Fruit fly (Drosophila melanogaster) whole organism, pupa: ENCODE results near the gene tkv.

Experiments
- CG10348 ChIP-seq: fragments of 200-800 bp; sonication (Bioruptor generic); IDR thresholded peaks from 2 replicates; pipeline ENCODE4 v1.3.6; 2022; ENCODE audit warnings: missing biosample characterization, missing genetic modification characterization
- CG12605 ChIP-seq: fragments of 200-800 bp; sonication (Bioruptor generic); IDR thresholded peaks from 2 replicates; pipeline ENCODE4 v1.3.6; 2022; ENCODE audit warnings: missing biosample characterization, missing genetic modification characterization
- CG13204 ChIP-seq: fragments of 200-800 bp; sonication (Bioruptor generic); optimal IDR thresholded peaks from 2 replicates; lab custom pipeline; 2018; ENCODE audit warnings: missing biosample characterization, mild to moderate bottlenecking, missing genetic modification characterization, moderate library complexity
- CG14655 ChIP-seq: fragments of 200-800 bp; sonication (Bioruptor generic); optimal IDR thresholded peaks from 3 replicates; lab custom pipeline; 2017; ENCODE audit warnings: mild to moderate bottlenecking, missing biosample characterization, missing genetic modification reagents, missing genetic modification characterization
- CG15710 ChIP-seq: fragments of 200-800 bp; sonication (Bioruptor generic); optimal IDR thresholded peaks from 2 replicates; lab custom pipeline; 2018; ENCODE audit warnings: missing biosample characterization, mild to moderate bottlenecking, missing genetic modification characterization, moderate library complexity
- CG17806 ChIP-seq: fragments of 200-800 bp; sonication (Bioruptor generic); optimal IDR thresholded peaks from 2 replicates; lab custom pipeline; 2018; ENCODE audit warnings: missing biosample characterization, mild to moderate bottlenecking, missing genetic modification characterization, moderate library complexity
- CG32121 ChIP-seq: fragments of 200-800 bp; sonication (Bioruptor generic); IDR thresholded peaks from 2 replicates; pipeline ENCODE4 v1.3.6; 2022; ENCODE audit warnings: missing biosample characterization, missing genetic modification characterization
- CG34367 ChIP-seq: fragments of 200-800 bp; sonication (Bioruptor generic); optimal IDR thresholded peaks from 2 replicates; lab custom pipeline; 2018; ENCODE audit warnings: missing biosample characterization, mild to moderate bottlenecking, missing genetic modification characterization
- CG4496 ChIP-seq: fragments of 200-800 bp; sonication (Bioruptor generic); IDR thresholded peaks from 3 replicates; pipeline ENCODE4 v1.3.6; 2022; ENCODE audit warnings: missing biosample characterization, missing genetic modification characterization
- CG8159 ChIP-seq: fragments of 200-800 bp; sonication (Bioruptor generic); optimal IDR thresholded peaks from 3 replicates; lab custom pipeline; 2018; ENCODE audit warnings: missing biosample characterization, mild to moderate bottlenecking, missing genetic modification characterization, moderate library complexity
- CG8301 ChIP-seq: fragments of 200-800 bp; sonication (Bioruptor generic); optimal IDR thresholded peaks from 2 replicates; lab custom pipeline; 2018; ENCODE audit warnings: missing biosample characterization, mild to moderate bottlenecking, missing genetic modification characterization
- CG9948 ChIP-seq: fragments of 200-800 bp; sonication (Bioruptor generic); optimal IDR thresholded peaks from 2 replicates; lab custom pipeline; 2018; ENCODE audit warnings: missing biosample characterization, mild to moderate bottlenecking, missing genetic modification characterization, moderate library complexity
- D1 ChIP-seq: fragments of 200-800 bp; sonication (Bioruptor generic); optimal IDR thresholded peaks from 2 replicates; lab custom pipeline; 2018; ENCODE audit warnings: missing biosample characterization, mild to moderate bottlenecking, missing genetic modification characterization, moderate library complexity
- EcR ChIP-seq: fragments of 200-800 bp; sonication (Bioruptor generic); optimal IDR thresholded peaks from 3 replicates; lab custom pipeline; 2019; ENCODE audit warnings: missing biosample characterization, missing genetic modification characterization, mild to moderate bottlenecking, moderate library complexity, missing genetic modification reagents
- Ets98B ChIP-seq: fragments of 200-800 bp; sonication (Bioruptor generic); IDR thresholded peaks from 2 replicates; pipeline ENCODE4 v1.3.6; 2022; ENCODE audit warnings: missing biosample characterization, missing genetic modification characterization
- Pif1A ChIP-seq: fragments of 200-800 bp; sonication (Bioruptor generic); optimal IDR thresholded peaks from 3 replicates; lab custom pipeline; 2016; ENCODE audit warnings: missing biosample characterization, missing genetic modification characterization
- Pif1B ChIP-seq: fragments of 200-800 bp; sonication (Bioruptor generic); optimal IDR thresholded peaks from 3 replicates; lab custom pipeline; 2016; ENCODE audit warnings: missing biosample characterization, missing genetic modification characterization
- Snoo ChIP-seq: fragments of 200-800 bp; sonication (Bioruptor generic); optimal IDR thresholded peaks from 3 replicates; lab custom pipeline; 2017; ENCODE audit warnings: missing biosample characterization, mild to moderate bottlenecking, missing genetic modification characterization, inconsistent platforms
- fd96Ca ChIP-seq: fragments of 200-800 bp; sonication (Bioruptor generic); IDR thresholded peaks from 3 replicates; pipeline ENCODE4 v1.3.6; 2022; ENCODE audit warnings: missing biosample characterization, missing genetic modification characterization
- gl ChIP-seq: fragments of 200-800 bp; sonication (Bioruptor generic); optimal IDR thresholded peaks from 2 replicates; lab custom pipeline; 2018; ENCODE audit warnings: missing biosample characterization, mild to moderate bottlenecking, missing genetic modification characterization
- rn ChIP-seq: fragments of 200-800 bp; sonication (Bioruptor generic); IDR thresholded peaks from 2 replicates; pipeline ENCODE4 v1.3.6; 2022; ENCODE audit warnings: missing biosample characterization, missing genetic modification characterization

Gene tkv

dm6 chr2L:5289921-5290320, 18.7 kb upstream of the tkv start:
- TF ChIP-seq CG4496 (GFP tag; lab: Robert Waterston, UW): no peak
- TF ChIP-seq CG9948: peak; percentile 76
- peak; percentile 47 for TF ChIP-seq CG8301 (tag; lab: Kevin White, UChicago)
- no peak for TF ChIP-seq rn (GFP tag; lab: Robert Waterston, UW)
- peak; percentile 52; the same call in 1 of the 2 replicates for TF ChIP-seq CG12605 (GFP tag; lab: Robert Waterston, UW)
- peak; percentile 76 for TF ChIP-seq CG34367 (tag; lab: Kevin White, UChicago)
- TF ChIP-seq EcR: peak; percentile 89
- TF ChIP-seq CG8159: peak; percentile 88
- peak; percentile 47 for TF ChIP-seq CG14655 (GFP tag; lab: Kevin White, UChicago)
- no peak for TF ChIP-seq fd96Ca
- no peak for TF ChIP-seq CG32121 (GFP tag; lab: Robert Waterston, UW)
- peak; percentile 89 for TF ChIP-seq CG15710 (tag; lab: Kevin White, UChicago)
- TF ChIP-seq Pif1B (GFP tag; lab: Kevin White, UChicago): peak; percentile 48
- peak; percentile 33 for TF ChIP-seq Snoo (tag; lab: Kevin White, UChicago)
- peak; percentile 18 for TF ChIP-seq CG13204 (GFP tag; lab: Kevin White, UChicago)
- peak; percentile 24 for TF ChIP-seq Pif1A
- TF ChIP-seq CG17806 (tag; lab: Kevin White, UChicago): peak; percentile 81
- peak; percentile 39 for TF ChIP-seq D1
- no peak for TF ChIP-seq Ets98B (GFP tag; lab: Robert Waterston, UW)
- TF ChIP-seq CG10348: no peak
- TF ChIP-seq gl (tag; lab: Kevin White, UChicago): peak; percentile 49
- TF ChIP-seq, all 21 proteins: peak for 15

- TF ChIP-seq CG13204 (GFP tag; lab: Kevin White, UChicago): no peak
- TF ChIP-seq Pif1A: no peak
- TF ChIP-seq gl (tag; lab: Kevin White, UChicago): no peak
- TF ChIP-seq CG10348: no peak
- no peak for TF ChIP-seq fd96Ca
- TF ChIP-seq Ets98B (GFP tag; lab: Robert Waterston, UW): no peak
- TF ChIP-seq CG12605 (GFP tag; lab: Robert Waterston, UW): no peak
- TF ChIP-seq CG14655 (GFP tag; lab: Kevin White, UChicago): no peak
- TF ChIP-seq Snoo (tag; lab: Kevin White, UChicago): no peak
- no peak for TF ChIP-seq EcR
- TF ChIP-seq CG9948: no peak
- TF ChIP-seq CG15710 (tag; lab: Kevin White, UChicago): no peak
- no peak for TF ChIP-seq CG8301 (tag; lab: Kevin White, UChicago)
- TF ChIP-seq CG4496 (GFP tag; lab: Robert Waterston, UW): no peak
- no peak for TF ChIP-seq D1
- TF ChIP-seq, all 21 proteins: peak for 0
Measured at dm6 chr2L:5288721-5289120, 17.5 kb upstream of the tkv start, which contains the start of gene vri. TSS of gene vri (plus strand) at chr2L:5288944.

dm6 chr2L:5288262-5288621, 17.1 kb upstream of the tkv start:
- TF ChIP-seq Pif1A: peak; percentile 58
- TF ChIP-seq CG8301 (tag; lab: Kevin White, UChicago): no peak
- TF ChIP-seq Pif1B (GFP tag; lab: Kevin White, UChicago): peak; percentile 44
- TF ChIP-seq Snoo (tag; lab: Kevin White, UChicago): no peak
- peak; percentile 70; the same call in 2 of the 3 replicates for TF ChIP-seq CG4496 (GFP tag; lab: Robert Waterston, UW)
- TF ChIP-seq fd96Ca: no peak
- no peak for TF ChIP-seq D1
- peak; percentile 86 for TF ChIP-seq CG34367 (tag; lab: Kevin White, UChicago)
- peak; percentile 53; the same call in 1 of the 2 replicates for TF ChIP-seq CG12605 (GFP tag; lab: Robert Waterston, UW)
- TF ChIP-seq CG10348: no peak
- peak; percentile 79 for TF ChIP-seq CG8159
- TF ChIP-seq CG32121 (GFP tag; lab: Robert Waterston, UW): no peak
- TF ChIP-seq Ets98B (GFP tag; lab: Robert Waterston, UW): no peak
- TF ChIP-seq rn (GFP tag; lab: Robert Waterston, UW): no peak
- TF ChIP-seq EcR: no peak
- peak; percentile 55 for TF ChIP-seq CG13204 (GFP tag; lab: Kevin White, UChicago)
- TF ChIP-seq CG9948: peak; percentile 88
- TF ChIP-seq CG17806 (tag; lab: Kevin White, UChicago): peak; percentile 78
- peak; percentile 16 for TF ChIP-seq gl (tag; lab: Kevin White, UChicago)
- no peak for TF ChIP-seq CG14655 (GFP tag; lab: Kevin White, UChicago)
- TF ChIP-seq CG15710 (tag; lab: Kevin White, UChicago): peak; percentile 96

DNA sequence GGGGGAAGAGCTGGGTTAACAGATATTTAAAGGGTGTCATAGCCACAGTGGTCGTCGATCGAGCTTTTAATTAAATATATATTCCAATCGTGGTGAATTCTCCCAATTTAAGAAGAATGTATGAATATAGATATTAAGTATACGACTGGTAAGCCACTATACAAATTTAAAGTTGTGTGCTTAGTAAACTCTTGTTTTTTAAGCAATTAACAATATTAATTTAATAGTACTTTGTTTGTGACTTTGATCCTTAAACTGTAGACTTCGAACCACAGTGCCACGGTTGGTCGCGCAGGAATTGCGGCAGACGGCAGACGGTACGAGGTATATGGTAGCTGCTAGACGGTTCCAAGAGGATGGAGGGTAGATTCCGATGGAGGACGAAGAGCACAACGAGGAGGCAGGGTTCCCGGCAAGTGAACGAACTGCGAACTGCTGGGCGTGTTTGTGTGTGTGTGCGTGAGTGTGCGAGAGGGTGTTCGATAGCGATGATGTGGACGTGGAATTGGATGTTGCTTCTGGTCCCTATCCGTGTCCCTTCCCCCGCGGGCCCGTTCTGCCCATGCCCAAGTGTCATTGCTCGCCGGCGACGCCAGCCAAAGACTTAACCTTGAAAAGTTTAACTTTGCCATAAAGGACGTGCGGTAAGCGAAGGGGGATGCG, 16.5 kb upstream of the tkv start:
- TF ChIP-seq Ets98B (GFP tag; lab: Robert Waterston, UW) (no peak), D1 (peak; percentile 94), Snoo (tag; lab: Kevin White, UChicago) (peak; percentile 88), gl (tag; lab: Kevin White, UChicago) (peak; percentile 88), CG4496 (GFP tag; lab: Robert Waterston, UW) (peak; percentile 73), CG12605 (GFP tag; lab: Robert Waterston, UW) (peak; percentile 76), CG17806 (tag; lab: Kevin White, UChicago) (peak; percentile 95), CG13204 (GFP tag; lab: Kevin White, UChicago) (peak; percentile 91), CG10348 (no peak), rn (GFP tag; lab: Robert Waterston, UW) (no peak), CG9948 (peak; percentile 96), EcR (peak; percentile 100), Pif1B (GFP tag; lab: Kevin White, UChicago) (peak; percentile 75), CG8159 (peak; percentile 97), CG32121 (GFP tag; lab: Robert Waterston, UW) (no peak), fd96Ca (no peak; the same call in 2 of the 3 replicates), CG14655 (GFP tag; lab: Kevin White, UChicago) (peak; percentile 83), Pif1A (peak; percentile 86), CG34367 (tag; lab: Kevin White, UChicago) (peak; percentile 95), CG15710 (tag; lab: Kevin White, UChicago) (peak; percentile 98), CG8301 (tag; lab: Kevin White, UChicago) (peak; percentile 74)

dm6 chr2L:5286572-5286971, 15.4 kb upstream of the tkv start:
- TF ChIP-seq EcR: peak; percentile 73
- TF ChIP-seq CG8301 (tag; lab: Kevin White, UChicago): no peak
